Worm (Caenorhabditis elegans): ENCODE data around the gene unc-52.

- no peak for TF ChIP-seq ama-1 (optimal IDR thresholded peaks at IDR 0.05)
- no peak for TF ChIP-seq hlh-13 (GFP tag; optimal IDR thresholded peaks at IDR 0.05)
- no peak for TF ChIP-seq unc-86 (tag; optimal IDR thresholded peaks at IDR 0.05)
- no peak for TF ChIP-seq hlh-30 (tag; optimal IDR thresholded peaks at IDR 0.05; ENCODE audit: insufficient read depth)
- TF ChIP-seq mec-3 (tag; optimal IDR thresholded peaks at IDR 0.05; ENCODE audit: borderline replicate concordance), result no peak
- no peak for TF ChIP-seq eyg-1 (tag; optimal IDR thresholded peaks at IDR 0.05)
- no peak for TF ChIP-seq nhr-11 (tag; optimal IDR thresholded peaks at IDR 0.05)
Observed at ce11 chrII:14634042-14634441, 50.2 kb downstream of the unc-52 start.
